Worm (Caenorhabditis elegans) whole organism, young adult: ENCODE measurements around the gene clec-225.

Source experiments
- F22D6.2 ChIP-seq: sonication (generic microtip); optimal IDR thresholded peaks from 2 replicates; lab custom pipeline; 2016; ENCODE audit warnings: mild to moderate bottlenecking, missing genetic modification characterization, missing compliant biosample characterization
- Y67H2A.10 ChIP-seq: fragments of 200-800 bp; sonication (Bioruptor generic); conservative IDR thresholded peaks from 2 replicates; pipeline ENCODE4 v1.3.6; 2022; ENCODE audit warnings: missing genetic modification reagents, missing genetic modification characterization, missing compliant biosample characterization
- die-1 ChIP-seq: sonication (generic microtip); optimal IDR thresholded peaks from 2 replicates; lab custom pipeline; 2016; ENCODE audit warnings: missing genotype, mild to moderate bottlenecking, missing genetic modification characterization, missing compliant biosample characterization
- lin-35 ChIP-seq, 3 experiments: fragments of 150-350 bp in 2 of 3; sonication (generic microtip) in 1 of 3; optimal IDR thresholded peaks; 2 replicates each; lab custom pipeline; 2014 to 2018; ENCODE audit warnings: missing biosample characterization in 3 of 3, missing genetic modification characterization in 3 of 3, missing genetic modification reagents in 3 of 3
- snpc-1.3 ChIP-seq: sonication (generic microtip); optimal IDR thresholded peaks from 2 replicates; lab custom pipeline; 2017; ENCODE audit warnings: missing genetic modification characterization, mild to moderate bottlenecking, missing compliant biosample characterization, antibody characterized with exemption, moderate library complexity, missing genotype, missing genetic modification reagents; ENCODE audit not compliant: insufficient read depth
- tbx-9 ChIP-seq: sonication (generic microtip); optimal IDR thresholded peaks from 2 replicates; lab custom pipeline; 2016; ENCODE audit warnings: borderline replicate concordance, missing genetic modification characterization, inconsistent platforms, missing compliant biosample characterization
- ztf-26 ChIP-seq: sonication (generic microtip); optimal IDR thresholded peaks from 2 replicates; lab custom pipeline; 2017; ENCODE audit warnings: missing genetic modification characterization, missing compliant biosample characterization

DNA sequence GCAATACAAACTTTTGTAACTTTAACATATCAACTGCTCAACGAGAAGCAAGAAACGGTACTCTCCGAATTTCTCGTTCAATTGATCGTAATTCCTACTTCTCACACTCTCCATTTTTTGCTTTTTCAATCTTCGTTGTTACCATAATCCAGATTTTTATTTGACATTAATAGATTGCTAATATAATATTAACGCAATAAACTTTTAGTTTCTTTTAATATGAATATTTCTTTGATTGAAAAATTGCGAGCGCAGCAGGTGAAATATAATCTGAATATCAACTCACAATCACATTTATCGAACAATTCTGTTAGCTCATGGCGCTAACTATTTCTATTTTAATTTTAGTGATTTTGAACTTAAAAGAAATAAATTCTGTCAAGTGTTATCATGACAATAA is 42.3 kb downstream of the clec-225 start, which contains the start of gene lurp-4:
- TF ChIP-seq lin-35 (GFP tag; optimal IDR thresholded peaks at IDR 0.05; lab: Kevin White, UChicago) (no peak), tbx-9 (tag; lab: Kevin White, UChicago) (no peak), snpc-1.3 (no peak), F22D6.2 (tag; lab: Kevin White, UChicago) (no peak), die-1 (tag; lab: Kevin White, UChicago) (no peak), ztf-26 (tag; lab: Kevin White, UChicago) (no peak), Y67H2A.10 (GFP tag; lab: Robert Waterston, UW) (no peak)
